Fruit fly (Drosophila melanogaster) whole organism, embryonic: ENCODE data around the gene CG43163.

Experiments used
- Atf-2 ChIP-seq: fragments of 200-800 bp; sonication (Bioruptor generic); optimal IDR thresholded peaks from 2 replicates; lab custom pipeline; 2016; ENCODE audit warnings: missing biosample characterization, missing genetic modification characterization
- B-H1 ChIP-seq: fragments of 200-800 bp; sonication (Bioruptor generic); IDR thresholded peaks from 3 replicates; pipeline ENCODE4 v1.3.6; 2022; ENCODE audit warnings: missing biosample characterization, missing genetic modification characterization
- CG11398 ChIP-seq: fragments of 200-800 bp; sonication (Bioruptor generic); optimal IDR thresholded peaks from 2 replicates; lab custom pipeline; 2016; ENCODE audit warnings: missing biosample characterization, missing genetic modification characterization
- CG11695 ChIP-seq: fragments of 200-800 bp; sonication (Bioruptor generic); IDR thresholded peaks from 3 replicates; pipeline ENCODE4 v1.3.6; 2022; ENCODE audit warnings: missing biosample characterization, missing genetic modification characterization
- CG12236 ChIP-seq: fragments of 200-800 bp; sonication (Bioruptor generic); optimal IDR thresholded peaks from 2 replicates; lab custom pipeline; 2016; ENCODE audit warnings: missing biosample characterization, missing genetic modification characterization
- CG17328 ChIP-seq: fragments of 200-800 bp; sonication (Bioruptor generic); IDR thresholded peaks from 2 replicates; pipeline ENCODE4 v1.3.6; 2022; ENCODE audit warnings: missing biosample characterization, missing genetic modification characterization
- CG1792 ChIP-seq: fragments of 200-800 bp; sonication (Bioruptor generic); optimal IDR thresholded peaks from 2 replicates; lab custom pipeline; 2016; ENCODE audit warnings: missing biosample characterization, missing genetic modification characterization
- CG18764 ChIP-seq: fragments of 200-800 bp; sonication (Bioruptor generic); optimal IDR thresholded peaks from 3 replicates; lab custom pipeline; 2016; ENCODE audit warnings: missing biosample characterization, missing genetic modification characterization
- CG2712 ChIP-seq: fragments of 200-800 bp; optimal IDR thresholded peaks from 3 replicates; lab custom pipeline; 2019; ENCODE audit warnings: missing biosample characterization, mild to moderate bottlenecking, missing genetic modification characterization, moderate library complexity
- CG3065 ChIP-seq: fragments of 200-800 bp; sonication (Bioruptor generic); optimal IDR thresholded peaks from 2 replicates; lab custom pipeline; 2016; ENCODE audit warnings: missing biosample characterization, missing genetic modification characterization
- CG31224 ChIP-seq: fragments of 200-800 bp; sonication (Bioruptor generic); IDR thresholded peaks from 2 replicates; pipeline ENCODE4 v1.3.6; 2022; ENCODE audit warnings: missing biosample characterization, missing genetic modification characterization
- CG31441 ChIP-seq: fragments of 200-800 bp; sonication (Bioruptor generic); IDR thresholded peaks from 2 replicates; pipeline ENCODE4 v1.3.6; 2022; ENCODE audit warnings: missing biosample characterization, missing genetic modification characterization
- CG32767 ChIP-seq: fragments of 200-800 bp; sonication (Bioruptor generic); IDR thresholded peaks from 2 replicates; pipeline ENCODE4 v1.3.6; 2022; ENCODE audit warnings: missing biosample characterization, missing genetic modification characterization
- CG42726 ChIP-seq: fragments of 200-800 bp; sonication (Bioruptor generic); IDR thresholded peaks from 2 replicates; pipeline ENCODE4 v1.3.6; 2022; ENCODE audit warnings: missing biosample characterization, missing genetic modification characterization; ENCODE audit not compliant: partially characterized antibody
- CG6791 ChIP-seq: fragments of 200-800 bp; sonication (Bioruptor generic); IDR thresholded peaks from 3 replicates; pipeline ENCODE4 v1.3.6; 2022; ENCODE audit warnings: missing biosample characterization, missing genetic modification characterization; ENCODE audit not compliant: partially characterized antibody
- CG9932 ChIP-seq: fragments of 200-800 bp; sonication (Bioruptor generic); IDR thresholded peaks from 2 replicates; pipeline ENCODE4 v1.3.6; 2022; ENCODE audit warnings: missing biosample characterization, missing genetic modification characterization
- Dbx ChIP-seq: fragments of 200-800 bp; sonication (Bioruptor generic); IDR thresholded peaks from 3 replicates; pipeline ENCODE4 v1.3.6; 2022; ENCODE audit warnings: missing biosample characterization, missing genetic modification characterization
- Dfd ChIP-seq, 2 experiments: fragments of >200 bp; optimal IDR thresholded peaks; 2 replicates each; lab custom pipeline; 2017; ENCODE audit warnings: missing biosample characterization in 2 of 2, missing genetic modification characterization in 2 of 2
- ERR ChIP-seq: fragments of 200-800 bp; sonication (Bioruptor generic); optimal IDR thresholded peaks from 2 replicates; lab custom pipeline; 2016; ENCODE audit warnings: missing biosample characterization, missing genetic modification characterization
- Elba2 ChIP-seq: fragments of 200-800 bp; sonication (Bioruptor generic); optimal IDR thresholded peaks from 3 replicates; lab custom pipeline; 2016; ENCODE audit warnings: missing biosample characterization, missing genetic modification characterization
- Fer2 ChIP-seq: fragments of 200-800 bp; sonication (Bioruptor generic); optimal IDR thresholded peaks from 2 replicates; lab custom pipeline; 2018; ENCODE audit warnings: missing biosample characterization, mild to moderate bottlenecking, missing genetic modification characterization, moderate library complexity
- GATAe ChIP-seq: fragments of 200-800 bp; sonication (Bioruptor generic); conservative IDR thresholded peaks from 2 replicates; pipeline ENCODE4 v1.3.6; 2022; ENCODE audit warnings: missing biosample characterization, missing genetic modification characterization
- Gsc ChIP-seq: fragments of 200-800 bp; sonication (Bioruptor generic); IDR thresholded peaks from 2 replicates; pipeline ENCODE4 v1.3.6; 2022; ENCODE audit warnings: missing biosample characterization, missing genetic modification characterization
- Jarid2 ChIP-seq: fragments of 200-800 bp; sonication (Bioruptor generic); optimal IDR thresholded peaks from 3 replicates; lab custom pipeline; 2017; ENCODE audit warnings: mild to moderate bottlenecking, missing biosample characterization, missing genetic modification reagents, missing genetic modification characterization
- Lhr ChIP-seq: fragments of 200-800 bp; sonication (Bioruptor generic); optimal IDR thresholded peaks from 3 replicates; lab custom pipeline; 2017; ENCODE audit warnings: mild to moderate bottlenecking, missing biosample characterization, missing genetic modification reagents, missing genetic modification characterization
- NK7.1 ChIP-seq: fragments of 200-800 bp; sonication (Bioruptor generic); optimal IDR thresholded peaks from 3 replicates; lab custom pipeline; 2016; ENCODE audit warnings: missing biosample characterization, missing genetic modification characterization
- Neu2 ChIP-seq: fragments of 200-800 bp; sonication (Bioruptor generic); optimal IDR thresholded peaks from 3 replicates; lab custom pipeline; 2016; ENCODE audit warnings: missing biosample characterization, missing genetic modification characterization, borderline replicate concordance
- Opbp ChIP-seq: fragments of 200-800 bp; sonication (Bioruptor generic); IDR thresholded peaks from 3 replicates; pipeline ENCODE4 v1.3.6; 2022; ENCODE audit warnings: missing biosample characterization, missing genetic modification characterization; ENCODE audit not compliant: partially characterized antibody
- Ptx1 ChIP-seq: fragments of 200-800 bp; sonication (Bioruptor generic); IDR thresholded peaks from 2 replicates; pipeline ENCODE4 v1.3.6; 2022; ENCODE audit warnings: missing biosample characterization, missing genetic modification characterization
- Six4 ChIP-seq: fragments of 200-800 bp; sonication (Bioruptor generic); optimal IDR thresholded peaks from 2 replicates; lab custom pipeline; 2016; ENCODE audit warnings: missing biosample characterization, missing genetic modification characterization
- Sox100B ChIP-seq: fragments of 200-800 bp; sonication (Bioruptor generic); optimal IDR thresholded peaks from 3 replicates; lab custom pipeline; 2018; ENCODE audit warnings: missing biosample characterization, mild to moderate bottlenecking, missing genetic modification characterization
- Stat92E ChIP-seq, 3 experiments: fragments of >200 bp in 2 of 3; fragments of 200-800 bp in 1 of 3; sonication (Bioruptor generic) in 1 of 3; optimal IDR thresholded peaks; 2 replicates each; lab custom pipeline; 2017 to 2019; ENCODE audit warnings: missing biosample characterization in 3 of 3, missing genetic modification characterization in 3 of 3, mild to moderate bottlenecking in 1 of 3, moderate library complexity in 1 of 3
- amos ChIP-seq: fragments of 200-800 bp; sonication (Bioruptor generic); IDR thresholded peaks from 2 replicates; pipeline ENCODE4 v1.3.6; 2022; ENCODE audit warnings: missing biosample characterization, missing genetic modification characterization; ENCODE audit not compliant: partially characterized antibody
- bbx ChIP-seq: fragments of 200-800 bp; sonication (Bioruptor generic); IDR thresholded peaks from 2 replicates; pipeline ENCODE4 v1.3.6; 2022; ENCODE audit warnings: missing biosample characterization, missing genetic modification characterization; ENCODE audit not compliant: partially characterized antibody
- croc ChIP-seq: fragments of 200-800 bp; sonication (Bioruptor generic); conservative IDR thresholded peaks from 3 replicates; pipeline ENCODE4 v1.3.6; 2022; ENCODE audit warnings: missing biosample characterization, missing genetic modification characterization
- dm ChIP-seq: fragments of 200-800 bp; sonication (Bioruptor generic); optimal IDR thresholded peaks from 3 replicates; lab custom pipeline; 2016; ENCODE audit warnings: missing biosample characterization, missing genetic modification characterization
- exex ChIP-seq: fragments of 200-800 bp; sonication (Bioruptor generic); optimal IDR thresholded peaks from 4 replicates; lab custom pipeline; 2018; ENCODE audit warnings: missing biosample characterization, mild to moderate bottlenecking, missing genetic modification characterization, moderate library complexity
- fd64A ChIP-seq: fragments of 200-800 bp; sonication (Bioruptor generic); optimal IDR thresholded peaks from 3 replicates; lab custom pipeline; 2018; ENCODE audit warnings: missing biosample characterization, mild to moderate bottlenecking, missing genetic modification characterization
- ftz-f1 ChIP-seq: fragments of 200-800 bp; sonication (Bioruptor generic); optimal IDR thresholded peaks from 2 replicates; lab custom pipeline; 2016; ENCODE audit warnings: missing biosample characterization, missing genetic modification characterization
- grau ChIP-seq: fragments of 200-800 bp; optimal IDR thresholded peaks from 3 replicates; lab custom pipeline; 2019; ENCODE audit warnings: missing biosample characterization, mild to moderate bottlenecking, missing genetic modification characterization, moderate library complexity
- ham ChIP-seq: fragments of 200-800 bp; sonication (Bioruptor generic); IDR thresholded peaks from 2 replicates; pipeline ENCODE4 v1.3.6; 2022; ENCODE audit warnings: missing biosample characterization, missing genetic modification characterization
- hb ChIP-seq: fragments of 200-800 bp; sonication (Bioruptor generic); IDR thresholded peaks from 3 replicates; pipeline ENCODE4 v1.3.6; 2022; ENCODE audit warnings: missing biosample characterization, missing genetic modification characterization; ENCODE audit not compliant: partially characterized antibody
- nerfin-1 ChIP-seq: fragments of 200-800 bp; sonication (Bioruptor generic); optimal IDR thresholded peaks from 3 replicates; lab custom pipeline; 2019; ENCODE audit warnings: missing biosample characterization, mild to moderate bottlenecking, missing genetic modification characterization, moderate library complexity
- psq ChIP-seq: fragments of 200-800 bp; sonication (Bioruptor generic); optimal IDR thresholded peaks from 2 replicates; lab custom pipeline; 2017; ENCODE audit warnings: missing biosample characterization, missing genetic modification characterization
- rib ChIP-seq: fragments of 200-800 bp; sonication (Bioruptor generic); IDR thresholded peaks from 2 replicates; pipeline ENCODE4 v1.3.6; 2022; ENCODE audit warnings: missing biosample characterization, missing genetic modification characterization
- scrt ChIP-seq: fragments of 200-800 bp; sonication (Bioruptor generic); optimal IDR thresholded peaks from 2 replicates; lab custom pipeline; 2018; ENCODE audit warnings: missing biosample characterization, mild to moderate bottlenecking, missing genetic modification characterization, moderate library complexity
- shn ChIP-seq: fragments of 200-800 bp; sonication (Bioruptor generic); optimal IDR thresholded peaks from 3 replicates; lab custom pipeline; 2016; ENCODE audit warnings: missing biosample characterization, missing genetic modification characterization
- sim ChIP-seq: fragments of 200-800 bp; sonication (Bioruptor generic); IDR thresholded peaks from 2 replicates; pipeline ENCODE4 v1.3.6; 2022; ENCODE audit warnings: missing biosample characterization, missing genetic modification characterization
- slp2 ChIP-seq: fragments of 200-800 bp; sonication (Bioruptor generic); optimal IDR thresholded peaks from 2 replicates; lab custom pipeline; 2016; ENCODE audit warnings: missing biosample characterization, missing genetic modification characterization
- sna ChIP-seq: fragments of 200-800 bp; sonication (Bioruptor generic); IDR thresholded peaks from 2 replicates; pipeline ENCODE4 v1.3.6; 2022; ENCODE audit warnings: missing biosample characterization, missing genetic modification characterization; ENCODE audit not compliant: partially characterized antibody
- ttk ChIP-seq: fragments of 200-800 bp; sonication (Bioruptor generic); IDR thresholded peaks from 2 replicates; pipeline ENCODE4 v2.1.2; 2022; ENCODE audit warnings: missing biosample characterization, missing genetic modification characterization
- wdn ChIP-seq: fragments of 200-800 bp; sonication (Bioruptor generic); IDR thresholded peaks from 2 replicates; pipeline ENCODE4 v1.3.6; 2022; ENCODE audit warnings: missing biosample characterization, missing genetic modification characterization

CG43163 gene

dm6 chr3L:8523257-8523656, 16.3 kb upstream of the CG43163 start, which contains the start of gene GstO2 (continued):
- TF ChIP-seq NK7.1 (GFP tag; lab: Kevin White, UChicago) (no peak), exex (peak; percentile 33), fd64A (GFP tag; lab: Kevin White, UChicago) (no peak), CG3065 (no peak), amos (no peak; the same call in 1 of the 2 replicates), CG31224 (no peak), CG42726 (GFP tag; lab: Robert Waterston, UW) (no peak), Dfd (GFP tag; optimal IDR thresholded peaks at IDR 0.05; lab: Kevin White, UChicago) (no peak), CG2712 (no peak), Stat92E (GFP tag; optimal IDR thresholded peaks at IDR 0.05; lab: Kevin White, UChicago) (no peak), GATAe (GFP tag; lab: Robert Waterston, UW) (no peak), CG6791 (GFP tag; lab: Robert Waterston, UW) (no peak; the same call in 2 of the 3 replicates), CG31441 (GFP tag; lab: Robert Waterston, UW) (no peak), CG17328 (GFP tag; lab: Robert Waterston, UW) (no peak), CG1792 (no peak), rib (no peak), bbx (peak; percentile 58; the same call in 1 of the 2 replicates), ttk (no peak), CG11398 (GFP tag; lab: Kevin White, UChicago) (no peak), hb (no peak), Jarid2 (GFP tag; lab: Kevin White, UChicago) (no peak), Six4 (no peak), croc (GFP tag; lab: Robert Waterston, UW) (no peak), Gsc (GFP tag; lab: Robert Waterston, UW) (no peak), ftz-f1 (GFP tag; lab: Kevin White, UChicago) (peak; percentile 51), Atf-2 (no peak), Ptx1 (GFP tag; lab: Robert Waterston, UW) (no peak), ham (GFP tag; lab: Robert Waterston, UW) (no peak), psq (no peak), sna (no peak), wdn (GFP tag; lab: Robert Waterston, UW) (no peak), Sox100B (GFP tag; lab: Kevin White, UChicago) (no peak), CG32767 (GFP tag; lab: Robert Waterston, UW) (no peak), CG18764 (no peak), ERR (GFP tag; lab: Kevin White, UChicago) (peak; percentile 92), shn (GFP tag; lab: Kevin White, UChicago) (no peak), Fer2 (tag; lab: Kevin White, UChicago) (no peak), sim (no peak), CG12236 (GFP tag; lab: Kevin White, UChicago) (no peak), Opbp (peak; percentile 35; the same call in 1 of the 3 replicates), Elba2 (GFP tag; lab: Kevin White, UChicago) (no peak), B-H1 (GFP tag; lab: Robert Waterston, UW) (no peak), CG9932 (GFP tag; lab: Robert Waterston, UW) (no peak), Dbx (GFP tag; lab: Robert Waterston, UW) (no peak), scrt (GFP tag; lab: Kevin White, UChicago) (no peak), Lhr (GFP tag; lab: Kevin White, UChicago) (no peak), dm (GFP tag; lab: Kevin White, UChicago) (no peak), nerfin-1 (tag; lab: Kevin White, UChicago) (no peak), CG11695 (GFP tag; lab: Robert Waterston, UW) (no peak), grau (tag; lab: Kevin White, UChicago) (no peak), Neu2 (no peak), slp2 (GFP tag; lab: Kevin White, UChicago) (no peak)
